Worm (Caenorhabditis elegans) whole organism, young adult: ENCODE measurements around the gene maph-1.3.

ENCODE experiments used
- B0035.1 ChIP-seq: sonication (generic microtip); optimal IDR thresholded peaks from 2 replicates; lab custom pipeline; 2016; ENCODE audit warnings: missing genetic modification characterization, mild to moderate bottlenecking, missing compliant biosample characterization, missing genotype, missing genetic modification reagents
- C06A6.2 ChIP-seq: fragments of 200-800 bp; sonication (Bioruptor generic); conservative IDR thresholded peaks from 2 replicates; pipeline ENCODE4 v1.3.6; 2022; ENCODE audit warnings: missing genetic modification characterization, missing compliant biosample characterization
- Y53F4B.3 ChIP-seq: fragments of 200-800 bp; sonication (Bioruptor generic); IDR thresholded peaks from 2 replicates; pipeline ENCODE4 v1.3.6; 2022; ENCODE audit warnings: missing genetic modification reagents, missing genetic modification characterization, missing compliant biosample characterization
- Y67H2A.10 ChIP-seq: fragments of 200-800 bp; sonication (Bioruptor generic); conservative IDR thresholded peaks from 2 replicates; pipeline ENCODE4 v1.3.6; 2022; ENCODE audit warnings: missing genetic modification reagents, missing genetic modification characterization, missing compliant biosample characterization
- bed-2 ChIP-seq: fragments of 200-800 bp; sonication (Bioruptor generic); IDR thresholded peaks from 2 replicates; pipeline ENCODE4 v1.3.6; 2022; ENCODE audit warnings: missing genetic modification reagents, missing genetic modification characterization, missing compliant biosample characterization
- nfya-1 ChIP-seq: sonication (generic microtip); optimal IDR thresholded peaks from 2 replicates; lab custom pipeline; 2017; ENCODE audit warnings: antibody characterized with exemption, missing compliant biosample characterization, missing genetic modification characterization, borderline replicate concordance; ENCODE audit not compliant: insufficient read depth
- nfyb-1 ChIP-seq: fragments of 200-800 bp; sonication (Bioruptor generic); IDR thresholded peaks from 2 replicates; pipeline ENCODE4 v1.3.6; 2022; ENCODE audit warnings: missing genetic modification reagents, missing genetic modification characterization, missing compliant biosample characterization
- nhr-120 ChIP-seq: fragments of 200-800 bp; sonication (Bioruptor generic); IDR thresholded peaks from 2 replicates; pipeline ENCODE4 v1.3.6; 2022; ENCODE audit warnings: missing genetic modification characterization, missing compliant biosample characterization
- rec-8 ChIP-seq, 2 experiments: sonication (generic microtip); optimal IDR thresholded peaks; 2 replicates each; lab custom pipeline; 2016; ENCODE audit warnings: mild to moderate bottlenecking in 2 of 2, missing genetic modification characterization in 2 of 2, missing genetic modification reagents in 2 of 2, missing genotype in 2 of 2, missing biosample characterization in 1 of 2, missing compliant biosample characterization in 1 of 2, moderate library complexity in 1 of 2
- snpc-1.1 ChIP-seq: sonication (generic microtip); optimal IDR thresholded peaks from 2 replicates; lab custom pipeline; 2017; ENCODE audit warnings: missing genetic modification characterization, mild to moderate bottlenecking, missing compliant biosample characterization, antibody characterized with exemption, moderate library complexity, missing genotype, missing genetic modification reagents; ENCODE audit not compliant: insufficient read depth
- snpc-4 ChIP-seq, 5 experiments: fragments of 150-350 bp in 1 of 5; sonication (generic microtip) in 4 of 5; optimal IDR thresholded peaks; 2 replicates each; lab custom pipeline; 2014 to 2018; ENCODE audit warnings: missing genetic modification characterization in 5 of 5, missing biosample characterization in 3 of 5, antibody characterized with exemption in 2 of 5, mild to moderate bottlenecking in 2 of 5, missing compliant biosample characterization in 2 of 5, missing genotype in 2 of 5, moderate library complexity in 2 of 5, missing genetic modification reagents in 1 of 5
- unc-62 ChIP-seq: fragments of 150-350 bp; optimal IDR thresholded peaks from 2 replicates; lab custom pipeline; 2014; ENCODE audit warnings: missing biosample characterization, missing genetic modification reagents, missing genetic modification characterization

ce11 chrIII:3804422-3804821, 40.3 kb upstream of the maph-1.3 start, which contains the start of gene xbx-5:
- TF ChIP-seq nhr-120 (GFP tag; lab: Robert Waterston, UW) (no peak), rec-8 (tag; optimal IDR thresholded peaks at IDR 0.05; lab: Kevin White, UChicago) (no peak), nfya-1 (tag; lab: Kevin White, UChicago) (no peak), C06A6.2 (GFP tag; lab: Robert Waterston, UW) (no peak), unc-62 (GFP tag; lab: Kevin White, UChicago) (no peak), snpc-1.1 (no peak), Y67H2A.10 (GFP tag; lab: Robert Waterston, UW) (no peak), B0035.1 (tag; lab: Kevin White, UChicago) (no peak), nfyb-1 (GFP tag; lab: Robert Waterston, UW) (no peak), Y53F4B.3 (GFP tag; lab: Robert Waterston, UW) (no peak), bed-2 (no peak), snpc-4 (GFP tag; optimal IDR thresholded peaks at IDR 0.05; lab: Kevin White, UChicago) (no peak), snpc-4 (tag; optimal IDR thresholded peaks at IDR 0.05; lab: Kevin White, UChicago) (no peak)
